Fruit fly (Drosophila melanogaster) whole organism, embryonic: ENCODE results near the gene mask.

Experiments used
- Ada2b ChIP-seq: fragments of 200-800 bp; sonication (Bioruptor generic); IDR thresholded peaks from 2 replicates; pipeline ENCODE4 v1.3.6; 2022; ENCODE audit warnings: missing biosample characterization, missing genetic modification characterization
- Aef1 ChIP-seq: fragments of 200-800 bp; sonication (Bioruptor generic); IDR thresholded peaks from 3 replicates; pipeline ENCODE4 v1.3.6; 2022; ENCODE audit warnings: missing biosample characterization, missing genetic modification characterization
- CG10462 ChIP-seq: fragments of 200-800 bp; sonication (Bioruptor generic); optimal IDR thresholded peaks from 2 replicates; lab custom pipeline; 2016; ENCODE audit warnings: missing biosample characterization, missing genetic modification characterization
- CG11696 ChIP-seq: fragments of 200-800 bp; sonication (Bioruptor generic); IDR thresholded peaks from 2 replicates; pipeline ENCODE4 v1.3.6; 2022; ENCODE audit warnings: missing biosample characterization, missing genetic modification characterization
- CG13287 ChIP-seq: fragments of 200-800 bp; sonication (Bioruptor generic); IDR thresholded peaks from 2 replicates; pipeline ENCODE4 v1.3.6; 2022; ENCODE audit warnings: missing biosample characterization, missing genetic modification characterization; ENCODE audit not compliant: partially characterized antibody
- CG14965 ChIP-seq: fragments of 200-800 bp; sonication (Bioruptor generic); optimal IDR thresholded peaks from 2 replicates; lab custom pipeline; 2016; ENCODE audit warnings: missing biosample characterization, missing genetic modification characterization, borderline replicate concordance
- CG15479 ChIP-seq: fragments of 200-800 bp; sonication (Bioruptor generic); optimal IDR thresholded peaks from 3 replicates; lab custom pipeline; 2019; ENCODE audit warnings: missing biosample characterization, mild to moderate bottlenecking, missing genetic modification characterization, moderate library complexity
- CG17912 ChIP-seq: fragments of 200-800 bp; sonication (Bioruptor generic); optimal IDR thresholded peaks from 2 replicates; lab custom pipeline; 2018; ENCODE audit warnings: missing biosample characterization, mild to moderate bottlenecking, missing genetic modification characterization
- CG2875 ChIP-seq: fragments of 200-800 bp; sonication (Bioruptor generic); optimal IDR thresholded peaks from 2 replicates; lab custom pipeline; 2017; ENCODE audit warnings: missing biosample characterization, mild to moderate bottlenecking, missing genetic modification characterization, missing genetic modification reagents
- CG31224 ChIP-seq: fragments of 200-800 bp; sonication (Bioruptor generic); IDR thresholded peaks from 2 replicates; pipeline ENCODE4 v1.3.6; 2022; ENCODE audit warnings: missing biosample characterization, missing genetic modification characterization
- CG31441 ChIP-seq: fragments of 200-800 bp; sonication (Bioruptor generic); IDR thresholded peaks from 2 replicates; pipeline ENCODE4 v1.3.6; 2022; ENCODE audit warnings: missing biosample characterization, missing genetic modification characterization
- CG34422 ChIP-seq: fragments of 200-800 bp; sonication (Bioruptor generic); IDR thresholded peaks from 3 replicates; pipeline ENCODE4 v1.3.6; 2022; ENCODE audit warnings: missing biosample characterization, missing genetic modification characterization
- CG4282 ChIP-seq: fragments of 200-800 bp; sonication (Bioruptor generic); optimal IDR thresholded peaks from 2 replicates; lab custom pipeline; 2016; ENCODE audit warnings: missing biosample characterization, missing genetic modification characterization
- CG4424 ChIP-seq: fragments of 200-800 bp; sonication (Bioruptor generic); optimal IDR thresholded peaks from 3 replicates; lab custom pipeline; 2016; ENCODE audit warnings: missing biosample characterization, missing genetic modification characterization
- CG5180 ChIP-seq: fragments of 200-800 bp; sonication (Bioruptor generic); optimal IDR thresholded peaks from 3 replicates; lab custom pipeline; 2017; ENCODE audit warnings: missing biosample characterization, missing genetic modification characterization, mild to moderate bottlenecking, moderate library complexity, missing genetic modification reagents
- CG5953 ChIP-seq: fragments of 200-800 bp; sonication (Bioruptor generic); IDR thresholded peaks from 2 replicates; pipeline ENCODE4 v1.3.6; 2022; ENCODE audit warnings: missing biosample characterization, missing genetic modification characterization
- CG6689 ChIP-seq: fragments of 200-800 bp; sonication (Bioruptor generic); IDR thresholded peaks from 2 replicates; pipeline ENCODE4 v1.3.6; 2022; ENCODE audit warnings: missing biosample characterization, missing genetic modification characterization
- CG8478 ChIP-seq: fragments of >200 bp; optimal IDR thresholded peaks from 2 replicates; lab custom pipeline; 2018
- Dll ChIP-seq: fragments of 200-800 bp; sonication (Bioruptor generic); IDR thresholded peaks from 4 replicates; pipeline ENCODE4 v1.3.6; 2022; ENCODE audit warnings: missing biosample characterization, missing genetic modification characterization; ENCODE audit not compliant: partially characterized antibody
- Elba2 ChIP-seq: fragments of 200-800 bp; sonication (Bioruptor generic); optimal IDR thresholded peaks from 3 replicates; lab custom pipeline; 2016; ENCODE audit warnings: missing biosample characterization, missing genetic modification characterization
- Fer3 ChIP-seq: fragments of 200-800 bp; sonication (Bioruptor generic); optimal IDR thresholded peaks from 2 replicates; lab custom pipeline; 2018; ENCODE audit warnings: missing biosample characterization, mild to moderate bottlenecking, missing genetic modification characterization, moderate library complexity
- Gug ChIP-seq: fragments of 200-800 bp; sonication (Bioruptor generic); IDR thresholded peaks from 4 replicates; pipeline ENCODE4 v1.3.6; 2022; ENCODE audit warnings: missing biosample characterization, missing genetic modification characterization
- H15 ChIP-seq: fragments of 200-800 bp; sonication (Bioruptor generic); IDR thresholded peaks from 3 replicates; pipeline ENCODE4 v1.3.6; 2022; ENCODE audit warnings: missing biosample characterization, missing genetic modification characterization
- HLH4C ChIP-seq: fragments of 200-800 bp; sonication (Bioruptor generic); IDR thresholded peaks from 3 replicates; pipeline ENCODE4 v1.3.6; 2022; ENCODE audit warnings: missing biosample characterization, missing genetic modification characterization; ENCODE audit not compliant: partially characterized antibody
- HLHmδ ChIP-seq: fragments of 200-800 bp; sonication (Bioruptor generic); optimal IDR thresholded peaks from 2 replicates; lab custom pipeline; 2018; ENCODE audit warnings: missing biosample characterization, mild to moderate bottlenecking, missing genetic modification characterization, moderate library complexity
- MTF-1 ChIP-seq: fragments of 200-800 bp; sonication (Bioruptor generic); optimal IDR thresholded peaks from 2 replicates; lab custom pipeline; 2018; ENCODE audit warnings: missing biosample characterization, mild to moderate bottlenecking, missing genetic modification characterization, borderline replicate concordance
- Max ChIP-seq: fragments of 200-800 bp; sonication (Bioruptor generic); optimal IDR thresholded peaks from 2 replicates; lab custom pipeline; 2016; ENCODE audit warnings: missing biosample characterization, mild to moderate bottlenecking, missing genetic modification characterization
- Med ChIP-seq: fragments of 200-800 bp; sonication (Bioruptor generic); peaks from one replicate; lab custom pipeline; 2016; ENCODE audit warnings: missing biosample characterization, missing genetic modification characterization, mild to moderate bottlenecking, inconsistent platforms, moderate library complexity
- Meics ChIP-seq: fragments of 200-800 bp; sonication (Bioruptor generic); optimal IDR thresholded peaks from 2 replicates; lab custom pipeline; 2017; ENCODE audit warnings: missing biosample characterization, mild to moderate bottlenecking, missing genetic modification characterization
- Nf-YB ChIP-seq: fragments of 200-800 bp; sonication (Bioruptor generic); optimal IDR thresholded peaks from 3 replicates; lab custom pipeline; 2019; ENCODE audit warnings: missing biosample characterization, mild to moderate bottlenecking, missing genetic modification characterization, moderate library complexity
- Trl ChIP-seq, 3 experiments: fragments of >200 bp in 2 of 3; fragments of 200-800 bp in 1 of 3; sonication (Bioruptor generic) in 1 of 3; optimal IDR thresholded peaks; 2 replicates in 1 of 3; 3 replicates in 2 of 3; lab custom pipeline; 2016 to 2017; ENCODE audit warnings: missing biosample characterization in 1 of 3, missing genetic modification characterization in 1 of 3
- bigmax ChIP-seq: fragments of 200-800 bp; sonication (Bioruptor generic); optimal IDR thresholded peaks from 2 replicates; lab custom pipeline; 2018; ENCODE audit warnings: missing biosample characterization, mild to moderate bottlenecking, missing genetic modification characterization
- ci ChIP-seq: fragments of 200-800 bp; sonication (Bioruptor generic); IDR thresholded peaks from 3 replicates; pipeline ENCODE4 v1.3.6; 2022; ENCODE audit warnings: missing biosample characterization, missing genetic modification characterization
- crol ChIP-seq: fragments of 200-800 bp; sonication (Bioruptor generic); IDR thresholded peaks from 2 replicates; pipeline ENCODE4 v1.3.6; 2022; ENCODE audit warnings: missing biosample characterization, missing genetic modification characterization
- dm ChIP-seq: fragments of 200-800 bp; sonication (Bioruptor generic); optimal IDR thresholded peaks from 3 replicates; lab custom pipeline; 2016; ENCODE audit warnings: missing biosample characterization, missing genetic modification characterization
- esg ChIP-seq: fragments of 200-800 bp; sonication (Bioruptor generic); conservative IDR thresholded peaks from 2 replicates; pipeline ENCODE4 v1.3.6; 2022; ENCODE audit warnings: missing biosample characterization, missing genetic modification characterization
- gcm ChIP-seq: fragments of 200-800 bp; sonication (Bioruptor generic); optimal IDR thresholded peaks from 2 replicates; lab custom pipeline; 2019; ENCODE audit warnings: missing biosample characterization, mild to moderate bottlenecking, missing genetic modification characterization, moderate library complexity
- gcm2 ChIP-seq: fragments of 200-800 bp; sonication (Bioruptor generic); optimal IDR thresholded peaks from 2 replicates; lab custom pipeline; 2016; ENCODE audit warnings: missing biosample characterization, missing genetic modification characterization
- jumu ChIP-seq: fragments of 200-800 bp; sonication (Bioruptor generic); optimal IDR thresholded peaks from 3 replicates; lab custom pipeline; 2016; ENCODE audit warnings: missing biosample characterization, missing genetic modification characterization
- nmo ChIP-seq: fragments of 200-800 bp; sonication (Bioruptor generic); optimal IDR thresholded peaks from 2 replicates; lab custom pipeline; 2018; ENCODE audit warnings: missing biosample characterization, mild to moderate bottlenecking, missing genetic modification characterization, moderate library complexity
- phol ChIP-seq: fragments of 200-800 bp; sonication (Bioruptor generic); optimal IDR thresholded peaks from 3 replicates; lab custom pipeline; 2018; ENCODE audit warnings: missing biosample characterization, mild to moderate bottlenecking, missing genetic modification characterization, moderate library complexity
- rib ChIP-seq: fragments of 200-800 bp; sonication (Bioruptor generic); IDR thresholded peaks from 2 replicates; pipeline ENCODE4 v1.3.6; 2022; ENCODE audit warnings: missing biosample characterization, missing genetic modification characterization
- sens-2 ChIP-seq: fragments of 200-800 bp; sonication (Bioruptor generic); IDR thresholded peaks from 2 replicates; pipeline ENCODE4 v1.3.6; 2022; ENCODE audit warnings: missing biosample characterization, missing genetic modification characterization
- sob ChIP-seq: fragments of 200-800 bp; sonication (Bioruptor generic); IDR thresholded peaks from 2 replicates; pipeline ENCODE4 v1.3.6; 2022; ENCODE audit warnings: missing biosample characterization, missing genetic modification characterization
- stwl ChIP-seq: fragments of 200-800 bp; sonication (Bioruptor generic); optimal IDR thresholded peaks from 3 replicates; lab custom pipeline; 2018; ENCODE audit warnings: missing biosample characterization, mild to moderate bottlenecking, missing genetic modification characterization, moderate library complexity
- sug ChIP-seq: fragments of 200-800 bp; optimal IDR thresholded peaks from 2 replicates; lab custom pipeline; 2019; ENCODE audit warnings: missing biosample characterization, mild to moderate bottlenecking, missing genetic modification characterization, moderate library complexity
- twi ChIP-seq: fragments of 200-800 bp; optimal IDR thresholded peaks from 2 replicates; lab custom pipeline; 2019; ENCODE audit warnings: missing biosample characterization, mild to moderate bottlenecking, missing genetic modification characterization, moderate library complexity
- zen ChIP-seq: fragments of 200-800 bp; sonication (Bioruptor generic); optimal IDR thresholded peaks from 3 replicates; lab custom pipeline; 2018; ENCODE audit warnings: missing biosample characterization, mild to moderate bottlenecking, missing genetic modification characterization, moderate library complexity
- zfh2 ChIP-seq: fragments of 200-800 bp; sonication (Bioruptor generic); optimal IDR thresholded peaks from 2 replicates; lab custom pipeline; 2016; ENCODE audit warnings: missing biosample characterization, missing genetic modification characterization

The mask gene

dm6 chr3R:24233366-24234161, 3.2 kb downstream of the mask start (continued):
- TF ChIP-seq twi, result no peak
- no peak for TF ChIP-seq MTF-1 (GFP tag; lab: Kevin White, UChicago)
- no peak for TF ChIP-seq Ada2b (GFP tag; lab: Robert Waterston, UW)
- no peak for TF ChIP-seq zen
- peak; percentile 57; the same call in 1 of the 3 replicates for TF ChIP-seq ci (GFP tag; lab: Robert Waterston, UW)
- TF ChIP-seq H15 (GFP tag; lab: Robert Waterston, UW), result no peak
- TF ChIP-seq bigmax (GFP tag; lab: Kevin White, UChicago), result no peak
- TF ChIP-seq HLH4C, result no peak
- TF ChIP-seq gcm2 (GFP tag; lab: Kevin White, UChicago), result no peak
- TF ChIP-seq zfh2 (GFP tag; lab: Kevin White, UChicago), result no peak
- no peak for TF ChIP-seq CG4282
- peak; percentile 53 for TF ChIP-seq phol (tag; lab: Kevin White, UChicago)
- 0 out of 2 replicates have a peak, but pooled peaks have one; percentile 42 for TF ChIP-seq CG6689 (GFP tag; lab: Robert Waterston, UW)
- TF ChIP-seq CG34422 (GFP tag; lab: Robert Waterston, UW), result peak; percentile 64; the same call in 1 of the 3 replicates
- TF ChIP-seq CG5953 (GFP tag; lab: Robert Waterston, UW), result peak; percentile 34; the same call in 1 of the 2 replicates
- 0 out of 4 replicates have a peak, but pooled peaks have one; percentile 11 for TF ChIP-seq Dll (GFP tag; lab: Robert Waterston, UW)
- peak; percentile 19 for TF ChIP-seq stwl (tag; lab: Kevin White, UChicago)
- no peak for TF ChIP-seq esg (GFP tag; lab: Robert Waterston, UW)
- no peak for TF ChIP-seq sug
- no peak for TF ChIP-seq CG17912 (GFP tag; lab: Kevin White, UChicago)
- no peak for TF ChIP-seq sob (GFP tag; lab: Robert Waterston, UW)
- no peak for TF ChIP-seq Nf-YB (GFP tag; lab: Kevin White, UChicago)
- peak; percentile 89 for TF ChIP-seq CG15479 (GFP tag; lab: Kevin White, UChicago)
- TF ChIP-seq jumu (GFP tag; lab: Kevin White, UChicago), result peak; percentile 12
- TF ChIP-seq CG2875, result no peak
- TF ChIP-seq CG11696 (GFP tag; lab: Robert Waterston, UW), result no peak
- TF ChIP-seq Trl (optimal IDR thresholded peaks at IDR 0.05; lab: Kevin White, UChicago), result peak in 1 of 2 experiments; percentile 26
- no peak for TF ChIP-seq Trl (GFP tag; optimal IDR thresholded peaks at IDR 0.05; lab: Kevin White, UChicago)
- peak; percentile 12; the same call in 1 of the 2 replicates for TF ChIP-seq CG13287 (GFP tag; lab: Robert Waterston, UW)
- TF ChIP-seq CG31441 (GFP tag; lab: Robert Waterston, UW), result no peak
- TF ChIP-seq CG14965, result no peak
- TF ChIP-seq CG8478, result peak; percentile 36
- no peak for TF ChIP-seq Elba2 (GFP tag; lab: Kevin White, UChicago)
- peak; percentile 78 for TF ChIP-seq Med (GFP tag; lab: Kevin White, UChicago)
- peak; percentile 67 for TF ChIP-seq dm (GFP tag; lab: Kevin White, UChicago)
- no peak for TF ChIP-seq sens-2 (GFP tag; lab: Robert Waterston, UW)
- TF ChIP-seq crol (GFP tag; lab: Robert Waterston, UW), result no peak
- TF ChIP-seq gcm, result no peak
- TF ChIP-seq HLHmδ (GFP tag; lab: Kevin White, UChicago), result no peak
- TF ChIP-seq CG10462 (GFP tag; lab: Kevin White, UChicago), result no peak
- TF ChIP-seq rib, result peak; percentile 26; the same call in 1 of the 2 replicates
- TF ChIP-seq Fer3 (tag; lab: Kevin White, UChicago), result no peak
- no peak for TF ChIP-seq Meics (GFP tag; lab: Kevin White, UChicago)
- TF ChIP-seq Gug, result peak; percentile 8; the same call in 1 of the 4 replicates
- TF ChIP-seq CG4424 (GFP tag; lab: Kevin White, UChicago), result no peak
- TF ChIP-seq Aef1 (GFP tag; lab: Robert Waterston, UW), result no peak
- TF ChIP-seq CG31224 (GFP tag; lab: Robert Waterston, UW), result no peak
- TF ChIP-seq nmo (GFP tag; lab: Kevin White, UChicago), result peak; percentile 44
- TF ChIP-seq Max (GFP tag; lab: Kevin White, UChicago), result peak; percentile 15
- peak; percentile 76 for TF ChIP-seq CG5180 (GFP tag; lab: Kevin White, UChicago)
